Fruit fly (Drosophila melanogaster) whole organism, pupa: ENCODE data around the gene His2Av.

ENCODE experiments used
- CG10348 ChIP-seq: fragments of 200-800 bp; sonication (Bioruptor generic); IDR thresholded peaks from 2 replicates; pipeline ENCODE4 v1.3.6; 2022; ENCODE audit warnings: missing biosample characterization, missing genetic modification characterization
- CG12605 ChIP-seq: fragments of 200-800 bp; sonication (Bioruptor generic); IDR thresholded peaks from 2 replicates; pipeline ENCODE4 v1.3.6; 2022; ENCODE audit warnings: missing biosample characterization, missing genetic modification characterization
- CG13204 ChIP-seq: fragments of 200-800 bp; sonication (Bioruptor generic); optimal IDR thresholded peaks from 2 replicates; lab custom pipeline; 2018; ENCODE audit warnings: missing biosample characterization, mild to moderate bottlenecking, missing genetic modification characterization, moderate library complexity
- CG14655 ChIP-seq: fragments of 200-800 bp; sonication (Bioruptor generic); optimal IDR thresholded peaks from 3 replicates; lab custom pipeline; 2017; ENCODE audit warnings: mild to moderate bottlenecking, missing biosample characterization, missing genetic modification reagents, missing genetic modification characterization
- CG15710 ChIP-seq: fragments of 200-800 bp; sonication (Bioruptor generic); optimal IDR thresholded peaks from 2 replicates; lab custom pipeline; 2018; ENCODE audit warnings: missing biosample characterization, mild to moderate bottlenecking, missing genetic modification characterization, moderate library complexity
- CG17806 ChIP-seq: fragments of 200-800 bp; sonication (Bioruptor generic); optimal IDR thresholded peaks from 2 replicates; lab custom pipeline; 2018; ENCODE audit warnings: missing biosample characterization, mild to moderate bottlenecking, missing genetic modification characterization, moderate library complexity
- CG32121 ChIP-seq: fragments of 200-800 bp; sonication (Bioruptor generic); IDR thresholded peaks from 2 replicates; pipeline ENCODE4 v1.3.6; 2022; ENCODE audit warnings: missing biosample characterization, missing genetic modification characterization
- CG34367 ChIP-seq: fragments of 200-800 bp; sonication (Bioruptor generic); optimal IDR thresholded peaks from 2 replicates; lab custom pipeline; 2018; ENCODE audit warnings: missing biosample characterization, mild to moderate bottlenecking, missing genetic modification characterization
- CG4496 ChIP-seq: fragments of 200-800 bp; sonication (Bioruptor generic); IDR thresholded peaks from 3 replicates; pipeline ENCODE4 v1.3.6; 2022; ENCODE audit warnings: missing biosample characterization, missing genetic modification characterization
- CG8159 ChIP-seq: fragments of 200-800 bp; sonication (Bioruptor generic); optimal IDR thresholded peaks from 3 replicates; lab custom pipeline; 2018; ENCODE audit warnings: missing biosample characterization, mild to moderate bottlenecking, missing genetic modification characterization, moderate library complexity
- CG8301 ChIP-seq: fragments of 200-800 bp; sonication (Bioruptor generic); optimal IDR thresholded peaks from 2 replicates; lab custom pipeline; 2018; ENCODE audit warnings: missing biosample characterization, mild to moderate bottlenecking, missing genetic modification characterization
- CG9948 ChIP-seq: fragments of 200-800 bp; sonication (Bioruptor generic); optimal IDR thresholded peaks from 2 replicates; lab custom pipeline; 2018; ENCODE audit warnings: missing biosample characterization, mild to moderate bottlenecking, missing genetic modification characterization, moderate library complexity
- D1 ChIP-seq: fragments of 200-800 bp; sonication (Bioruptor generic); optimal IDR thresholded peaks from 2 replicates; lab custom pipeline; 2018; ENCODE audit warnings: missing biosample characterization, mild to moderate bottlenecking, missing genetic modification characterization, moderate library complexity
- EcR ChIP-seq: fragments of 200-800 bp; sonication (Bioruptor generic); optimal IDR thresholded peaks from 3 replicates; lab custom pipeline; 2019; ENCODE audit warnings: missing biosample characterization, missing genetic modification characterization, mild to moderate bottlenecking, moderate library complexity, missing genetic modification reagents
- Ets98B ChIP-seq: fragments of 200-800 bp; sonication (Bioruptor generic); IDR thresholded peaks from 2 replicates; pipeline ENCODE4 v1.3.6; 2022; ENCODE audit warnings: missing biosample characterization, missing genetic modification characterization
- Pif1A ChIP-seq: fragments of 200-800 bp; sonication (Bioruptor generic); optimal IDR thresholded peaks from 3 replicates; lab custom pipeline; 2016; ENCODE audit warnings: missing biosample characterization, missing genetic modification characterization
- Pif1B ChIP-seq: fragments of 200-800 bp; sonication (Bioruptor generic); optimal IDR thresholded peaks from 3 replicates; lab custom pipeline; 2016; ENCODE audit warnings: missing biosample characterization, missing genetic modification characterization
- Snoo ChIP-seq: fragments of 200-800 bp; sonication (Bioruptor generic); optimal IDR thresholded peaks from 3 replicates; lab custom pipeline; 2017; ENCODE audit warnings: missing biosample characterization, mild to moderate bottlenecking, missing genetic modification characterization, inconsistent platforms
- fd96Ca ChIP-seq: fragments of 200-800 bp; sonication (Bioruptor generic); IDR thresholded peaks from 3 replicates; pipeline ENCODE4 v1.3.6; 2022; ENCODE audit warnings: missing biosample characterization, missing genetic modification characterization
- gl ChIP-seq: fragments of 200-800 bp; sonication (Bioruptor generic); optimal IDR thresholded peaks from 2 replicates; lab custom pipeline; 2018; ENCODE audit warnings: missing biosample characterization, mild to moderate bottlenecking, missing genetic modification characterization
- rn ChIP-seq: fragments of 200-800 bp; sonication (Bioruptor generic); IDR thresholded peaks from 2 replicates; pipeline ENCODE4 v1.3.6; 2022; ENCODE audit warnings: missing biosample characterization, missing genetic modification characterization

His2Av gene

DNA sequence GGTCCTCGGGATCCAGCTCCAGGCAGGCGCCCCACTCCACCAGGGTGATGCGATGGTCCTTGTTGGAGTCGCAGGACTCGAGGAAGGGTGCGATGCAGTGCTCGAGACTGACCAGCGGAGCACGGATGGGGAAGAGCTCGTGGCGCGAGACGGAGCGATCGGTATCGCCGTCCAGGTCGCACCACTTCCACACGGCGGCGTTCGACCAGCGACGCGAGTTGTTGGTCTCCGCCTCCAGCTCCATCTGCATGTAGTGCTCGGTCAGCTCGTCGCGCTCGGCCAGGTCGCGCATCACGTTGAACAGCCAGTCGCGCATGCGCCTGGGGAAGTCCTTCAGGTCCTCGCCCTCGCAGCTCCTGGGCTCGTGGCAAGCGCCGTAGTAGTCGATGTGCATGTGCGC is 2.7 kb downstream of the His2Av start:
- TF ChIP-seq CG9948 (tag; lab: Kevin White, UChicago) (no peak), CG4496 (GFP tag; lab: Robert Waterston, UW) (no peak), CG32121 (GFP tag; lab: Robert Waterston, UW) (no peak), gl (tag; lab: Kevin White, UChicago) (no peak), Pif1B (no peak), EcR (GFP tag; lab: Kevin White, UChicago) (no peak), CG10348 (GFP tag; lab: Robert Waterston, UW) (no peak), fd96Ca (no peak), D1 (tag; lab: Kevin White, UChicago) (no peak)

DNA sequence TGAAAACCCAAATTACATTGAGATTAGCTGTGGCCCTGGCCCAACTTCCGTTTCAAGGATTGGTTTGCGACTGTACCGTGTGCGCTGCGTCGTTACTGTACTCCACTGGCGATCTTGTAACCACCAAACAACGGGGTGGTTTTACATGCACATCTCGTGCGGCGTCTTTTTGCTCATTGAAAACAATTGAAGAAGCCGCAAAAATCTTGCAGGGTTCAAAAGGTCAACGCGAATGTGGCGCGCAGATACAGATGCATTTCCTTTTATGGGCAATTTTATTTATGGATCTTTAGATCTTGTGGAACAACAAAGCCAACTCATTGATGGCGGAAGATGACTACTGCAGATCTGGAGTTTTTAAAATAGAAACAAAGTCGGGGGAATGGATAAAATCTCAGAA is 3.8 kb downstream of the His2Av start:
- TF ChIP-seq CG8159 (tag; lab: Kevin White, UChicago): no peak
- no peak for TF ChIP-seq gl (tag; lab: Kevin White, UChicago)
- no peak for TF ChIP-seq EcR (GFP tag; lab: Kevin White, UChicago)
- no peak for TF ChIP-seq CG12605
- no peak for TF ChIP-seq Pif1A
- 0 out of 3 replicates have a peak, but pooled peaks have one; percentile 11 for TF ChIP-seq fd96Ca

DNA sequence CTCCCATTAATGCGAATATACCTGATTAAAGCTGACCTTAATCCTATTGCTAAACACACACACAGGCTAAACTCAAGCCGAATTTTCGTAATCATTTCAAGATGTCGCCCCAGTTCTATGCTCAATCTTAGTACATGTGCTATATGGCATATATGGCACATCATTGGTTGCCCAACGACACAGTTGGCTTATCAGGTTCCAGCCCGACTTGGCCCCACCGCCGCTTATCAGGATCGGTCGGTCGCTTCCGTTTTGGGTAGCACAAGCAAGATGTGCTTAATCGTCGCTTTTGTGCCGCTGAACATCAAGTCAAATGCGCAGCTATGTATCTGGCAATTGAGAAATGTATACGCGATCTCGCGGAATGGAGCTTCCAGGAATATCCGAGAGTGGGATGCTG is 4.3 kb downstream of the His2Av start:
- TF ChIP-seq CG4496 (GFP tag; lab: Robert Waterston, UW): no peak
- no peak for TF ChIP-seq gl (tag; lab: Kevin White, UChicago)
- TF ChIP-seq rn: no peak
- TF ChIP-seq CG9948 (tag; lab: Kevin White, UChicago): no peak

DNA sequence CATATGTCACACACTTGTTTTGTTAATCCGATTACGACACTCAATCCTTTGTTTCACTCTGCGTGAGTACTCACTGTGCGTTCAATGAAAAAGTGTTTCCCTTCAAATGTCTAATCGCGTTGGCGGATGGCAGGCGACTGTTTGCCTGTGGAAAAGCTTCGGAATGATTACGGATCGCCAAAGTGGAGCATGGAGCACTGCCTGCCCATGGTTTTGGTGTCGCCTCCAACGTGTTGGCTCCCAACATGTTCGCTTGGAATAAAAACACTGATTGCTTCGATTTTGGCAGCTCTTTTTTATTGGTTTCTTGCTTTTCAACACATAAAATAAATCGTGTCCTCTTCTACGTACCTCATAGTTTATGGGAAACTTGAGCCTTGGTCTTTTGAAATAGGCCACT is 5.1 kb downstream of the His2Av start, which contains the start of gene SPARC:
Gene SPARC, minus strand, starts transcription at position 144 of the 400 bp plus-strand sequence.
- TF ChIP-seq fd96Ca: no peak; the same call in 2 of the 3 replicates
- TF ChIP-seq CG17806 (tag; lab: Kevin White, UChicago): no peak
- TF ChIP-seq CG14655 (GFP tag; lab: Kevin White, UChicago): no peak
- no peak for TF ChIP-seq CG8301 (tag; lab: Kevin White, UChicago)
- TF ChIP-seq CG13204 (GFP tag; lab: Kevin White, UChicago): no peak
- no peak for TF ChIP-seq CG10348 (GFP tag; lab: Robert Waterston, UW)
- no peak for TF ChIP-seq Ets98B (GFP tag; lab: Robert Waterston, UW)
- TF ChIP-seq Pif1A: no peak
- no peak for TF ChIP-seq CG12605
- TF ChIP-seq CG34367 (tag; lab: Kevin White, UChicago): no peak
- TF ChIP-seq Snoo (tag; lab: Kevin White, UChicago): no peak
- TF ChIP-seq CG9948 (tag; lab: Kevin White, UChicago): no peak
- TF ChIP-seq rn: no peak
- no peak for TF ChIP-seq CG4496 (GFP tag; lab: Robert Waterston, UW)
- TF ChIP-seq Pif1B: no peak
- no peak for TF ChIP-seq EcR (GFP tag; lab: Kevin White, UChicago)
- no peak for TF ChIP-seq gl (tag; lab: Kevin White, UChicago)
- no peak for TF ChIP-seq D1 (tag; lab: Kevin White, UChicago)

DNA sequence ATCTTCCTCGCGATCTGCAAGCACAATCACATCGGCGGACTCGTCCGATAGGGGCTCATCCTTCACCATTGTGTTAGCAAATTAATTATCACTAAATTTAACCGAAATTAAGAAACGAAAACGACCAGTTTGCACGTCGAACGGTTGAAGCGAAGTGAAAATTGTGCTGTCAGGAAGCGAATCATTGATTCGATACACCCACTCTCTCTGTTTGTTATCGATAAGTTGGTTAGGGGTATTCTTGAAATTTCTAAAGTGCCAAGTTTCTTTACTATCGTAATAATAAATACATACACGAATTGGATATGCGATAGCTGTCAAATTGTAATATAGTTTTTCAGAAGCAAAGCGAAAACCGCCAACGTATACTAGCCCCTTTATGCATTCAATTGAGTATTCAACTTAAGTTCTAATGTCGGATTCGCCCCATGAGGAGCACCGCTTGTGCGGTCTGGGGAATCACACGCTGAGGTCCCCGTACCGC is 8.9 kb downstream of the His2Av start, which contains the start of gene Rb97D:
Gene Rb97D, minus strand, starts transcription at position 199 of the 484 bp plus-strand sequence.
- TF ChIP-seq CG13204 (GFP tag; lab: Kevin White, UChicago) (no peak), EcR (GFP tag; lab: Kevin White, UChicago) (no peak), Pif1A (no peak), rn (no peak), CG17806 (tag; lab: Kevin White, UChicago) (peak; percentile 34), Ets98B (GFP tag; lab: Robert Waterston, UW) (peak; percentile 63), Pif1B (no peak), CG8301 (tag; lab: Kevin White, UChicago) (peak; percentile 52), fd96Ca (peak; percentile 72; the same call in 2 of the 3 replicates), CG9948 (tag; lab: Kevin White, UChicago) (peak; percentile 30), CG15710 (peak; percentile 60), D1 (tag; lab: Kevin White, UChicago) (no peak), CG14655 (GFP tag; lab: Kevin White, UChicago) (no peak), CG8159 (tag; lab: Kevin White, UChicago) (peak; percentile 53), CG34367 (tag; lab: Kevin White, UChicago) (peak; percentile 33), CG4496 (GFP tag; lab: Robert Waterston, UW) (peak; percentile 84; the same call in 2 of the 3 replicates), CG12605 (peak; percentile 37; the same call in 1 of the 2 replicates), Snoo (tag; lab: Kevin White, UChicago) (peak; percentile 59), gl (tag; lab: Kevin White, UChicago) (no peak), CG10348 (GFP tag; lab: Robert Waterston, UW) (no peak), CG32121 (GFP tag; lab: Robert Waterston, UW) (peak; percentile 38; the same call in 1 of the 2 replicates)
- TF ChIP-seq, all 21 proteins: peak for 12

DNA sequence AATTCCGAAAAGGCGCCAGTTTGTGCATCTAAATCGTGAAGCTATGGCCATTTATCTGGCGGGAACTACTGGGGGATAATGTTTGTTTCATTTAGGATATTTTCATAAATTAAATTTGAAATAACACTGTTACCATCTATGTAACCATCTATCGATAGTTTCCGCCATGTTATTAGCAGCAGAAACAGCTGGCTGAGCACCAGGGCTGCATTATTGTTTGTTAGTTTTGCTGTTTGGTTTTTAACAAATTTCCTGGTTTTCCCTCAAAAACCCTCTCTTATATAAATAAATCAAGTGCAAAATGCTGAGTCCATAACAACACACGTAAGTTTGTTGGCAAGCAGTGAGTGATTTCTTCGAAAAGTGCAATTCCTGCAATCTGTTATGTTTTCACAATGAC is 9.7 kb downstream of the His2Av start, which contains the start of gene CG5500:
Gene CG5500, plus strand, starts transcription at position 199 of the 400 bp plus-strand sequence.
- no peak for TF ChIP-seq fd96Ca
- no peak for TF ChIP-seq CG9948 (tag; lab: Kevin White, UChicago)
- no peak for TF ChIP-seq CG10348 (GFP tag; lab: Robert Waterston, UW)
- TF ChIP-seq CG14655 (GFP tag; lab: Kevin White, UChicago): no peak
- TF ChIP-seq CG15710: no peak
- TF ChIP-seq CG12605: no peak
- TF ChIP-seq CG8301 (tag; lab: Kevin White, UChicago): no peak
- no peak for TF ChIP-seq gl (tag; lab: Kevin White, UChicago)
- no peak for TF ChIP-seq CG4496 (GFP tag; lab: Robert Waterston, UW)
- no peak for TF ChIP-seq EcR (GFP tag; lab: Kevin White, UChicago)
- no peak for TF ChIP-seq CG32121 (GFP tag; lab: Robert Waterston, UW)
- no peak for TF ChIP-seq Pif1A
- no peak for TF ChIP-seq D1 (tag; lab: Kevin White, UChicago)
- TF ChIP-seq Snoo (tag; lab: Kevin White, UChicago): no peak
- TF ChIP-seq CG34367 (tag; lab: Kevin White, UChicago): no peak
